Fruit fly (Drosophila melanogaster) Kc167 (cell line): ENCODE data around the gene Jon66Ci.

Experiments used
- Myc ChIP-seq: fragments of >200 bp; optimal IDR thresholded peaks from 2 replicates; lab custom pipeline; 2017; ENCODE audit warnings: missing external identifiers
- Sin3A ChIP-seq: fragments of >200 bp; optimal IDR thresholded peaks from 2 replicates; lab custom pipeline; 2018; ENCODE audit warnings: missing external identifiers
- ttk ChIP-seq: sonication (Bioruptor generic); optimal IDR thresholded peaks from 2 replicates; lab custom pipeline; 2017; ENCODE audit warnings: missing external identifiers

dm6 chr3L:8360063-8360642, 31.2 kb upstream of the Jon66Ci start:
- TF ChIP-seq Myc (lab: Kevin White, UChicago) (no peak), Sin3A (no peak), ttk (lab: Kevin White, UChicago) (no peak)
